Worm (Caenorhabditis elegans): Measurements from ENCODE around the gene F37A8.2.

The F37A8.2 gene

DNA sequence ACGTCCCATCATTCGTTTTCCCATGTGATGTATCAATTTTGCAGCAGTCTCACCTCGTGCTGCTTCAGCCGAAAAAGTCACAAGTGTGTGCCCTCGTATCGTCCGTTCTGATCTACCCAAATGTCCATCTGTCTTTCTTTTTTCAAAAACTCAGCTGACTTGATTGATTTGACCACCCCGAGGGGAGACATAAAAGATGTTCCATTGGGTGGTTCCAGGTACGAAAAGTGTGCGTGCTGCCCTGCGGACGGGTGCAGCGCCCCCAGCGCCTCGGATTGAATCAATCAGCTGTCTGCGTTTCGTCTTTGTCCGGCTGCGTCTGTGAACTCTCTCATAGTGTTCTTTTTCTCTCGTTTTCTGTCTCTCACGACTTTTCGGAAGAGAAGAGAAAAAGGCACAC is 21.9 kb upstream of the F37A8.2 start (continued):
- no peak for TF ChIP-seq B0336.3 (GFP tag; IDR thresholded peaks at IDR 0.05)
- TF ChIP-seq attf-5 (GFP tag; optimal IDR thresholded peaks at IDR 0.05) = peak; percentile 79
- TF ChIP-seq Y53G8AR.9 (GFP tag; conservative IDR thresholded peaks at IDR 0.05) = 0 out of 2 replicates have a peak, but pooled peaks have one; percentile 22
- TF ChIP-seq pbrm-1 (GFP tag; IDR thresholded peaks at IDR 0.05) = peak; percentile 35; the same call in 1 of the 2 replicates
- TF ChIP-seq Y95B8A.8 (GFP tag; IDR thresholded peaks at IDR 0.05) = peak; percentile 69; the same call in 1 of the 2 replicates
- no peak for TF ChIP-seq akir-1 (GFP tag; optimal IDR thresholded peaks at IDR 0.05)
- 0 out of 2 replicates have a peak, but pooled peaks have one; percentile 42 for TF ChIP-seq Y79H2A.3 (GFP tag; conservative IDR thresholded peaks at IDR 0.05)
- TF ChIP-seq F37B4.10 (GFP tag; IDR thresholded peaks at IDR 0.05) = no peak
- no peak for TF ChIP-seq repo-1 (tag; optimal IDR thresholded peaks at IDR 0.05)
- 0 out of 2 replicates have a peak, but pooled peaks have one; percentile 29 for TF ChIP-seq attf-3 (GFP tag; conservative IDR thresholded peaks at IDR 0.05)
- peak; percentile 61 for TF ChIP-seq nhr-80 (tag; optimal IDR thresholded peaks at IDR 0.05)

DNA sequence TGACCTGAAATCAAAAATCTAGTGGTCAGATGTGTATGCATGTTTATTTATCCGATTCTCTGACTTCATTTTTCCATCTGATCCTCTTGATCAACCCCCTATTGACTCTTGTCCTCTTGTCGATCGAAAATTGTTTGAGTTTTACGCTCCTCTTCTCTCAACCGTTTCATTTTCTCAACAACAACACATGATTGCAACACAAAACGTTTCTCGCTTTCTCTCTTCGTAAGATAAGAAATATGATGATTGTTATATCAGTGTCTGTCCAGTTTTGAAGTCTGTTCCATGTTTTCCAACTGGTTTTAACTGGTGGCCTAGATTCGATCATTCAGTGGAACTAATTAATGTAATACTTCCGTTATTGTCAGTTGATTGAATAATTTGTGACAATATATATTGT is 20.7 kb upstream of the F37A8.2 start:
- TF ChIP-seq lag-1 (GFP tag; IDR thresholded peaks at IDR 0.05) (no peak), rcor-1 (GFP tag; IDR thresholded peaks at IDR 0.05) (no peak), ceh-91 (GFP tag; IDR thresholded peaks at IDR 0.05) (no peak), ccch-3 (GFP tag; optimal IDR thresholded peaks at IDR 0.05) (no peak), rec-8 (tag; optimal IDR thresholded peaks at IDR 0.05) (no peak), nhr-80 (tag; optimal IDR thresholded peaks at IDR 0.05) (peak; percentile 52), attf-6 (GFP tag; IDR thresholded peaks at IDR 0.05) (no peak), sptf-2 (GFP tag; optimal IDR thresholded peaks at IDR 0.05) (no peak)

ce11 chrIII:3935808-3936207 is 4.5 kb upstream of the F37A8.2 start, which contains the start of gene npl-10:
Gene npl-10, minus strand, starts transcription at chrIII:3935908.
- no peak for TF ChIP-seq unc-62 (GFP tag; optimal IDR thresholded peaks at IDR 0.05)

ce11 chrIII:3928136-3928535 is 3.2 kb downstream of the F37A8.2 start, which contains the start of gene F37A8.1:
Gene F37A8.1, plus strand, starts transcription at chrIII:3928436.
- no peak for TF ChIP-seq K11D2.4 (GFP tag; IDR thresholded peaks at IDR 0.05)
- TF ChIP-seq sea-2 (GFP tag; IDR thresholded peaks at IDR 0.05) = no peak
- TF ChIP-seq nhr-179 (tag; optimal IDR thresholded peaks at IDR 0.05) = no peak
- no peak for TF ChIP-seq zfh-2 (GFP tag; conservative IDR thresholded peaks at IDR 0.05)
- TF ChIP-seq ceh-27 (GFP tag; optimal IDR thresholded peaks at IDR 0.05) = no peak
- TF ChIP-seq egl-44 (GFP tag; IDR thresholded peaks at IDR 0.05) = no peak
- TF ChIP-seq mel-28 (tag; optimal IDR thresholded peaks at IDR 0.05; ENCODE audit: borderline replicate concordance) = no peak

DNA sequence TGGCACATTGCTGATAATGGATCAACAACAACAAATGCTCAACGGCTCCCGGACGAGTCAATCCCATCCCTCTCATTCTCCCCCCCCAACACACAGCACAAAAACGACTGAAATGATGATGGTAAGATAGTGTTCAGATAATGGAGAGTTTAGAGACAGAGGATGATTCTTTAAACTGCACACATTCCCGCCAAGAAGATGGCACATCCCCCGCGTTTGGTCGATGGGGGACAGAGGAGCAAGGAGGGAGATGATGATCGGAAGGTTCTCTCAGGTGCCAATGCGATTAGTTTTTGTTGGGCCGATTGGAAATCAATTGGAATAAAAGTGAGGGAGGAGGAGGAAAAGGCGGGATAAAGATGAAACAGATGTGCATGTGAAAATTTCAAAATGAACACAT is 3.9 kb downstream of the F37A8.2 start:
- no peak for TF ChIP-seq ceh-100 (GFP tag; IDR thresholded peaks at IDR 0.05)

DNA sequence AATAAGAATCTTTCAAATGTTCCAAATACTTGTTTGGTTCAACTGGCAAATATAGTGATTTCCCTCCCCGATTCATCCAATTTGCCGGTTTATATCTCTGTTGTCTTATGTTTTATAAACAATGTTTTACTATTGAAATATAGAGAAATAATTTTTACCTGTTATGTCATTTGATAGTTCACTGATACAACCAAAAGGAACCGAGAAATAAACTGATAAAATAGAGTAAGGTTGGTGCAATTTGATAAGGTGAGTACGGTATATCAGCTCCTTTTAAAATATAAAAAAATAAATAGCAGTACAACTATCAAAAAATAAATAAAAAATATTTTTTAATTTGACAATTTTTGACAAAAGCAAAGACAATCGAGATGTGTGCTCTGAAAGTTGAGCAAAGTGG is 4.5 kb downstream of the F37A8.2 start:
- TF ChIP-seq rpc-1 (optimal IDR thresholded peaks at IDR 0.05) (no peak), rpc-1 (tag; optimal IDR thresholded peaks at IDR 0.05) (no peak), mcd-1 (GFP tag; IDR thresholded peaks at IDR 0.05) (no peak), lsy-27 (tag; optimal IDR thresholded peaks at IDR 0.05; ENCODE audit: borderline replicate concordance, insufficient read depth) (no peak), pha-4 (tag; optimal IDR thresholded peaks at IDR 0.05) (no peak), aptf-2 (GFP tag; conservative IDR thresholded peaks at IDR 0.05) (no peak), B0035.1 (tag; optimal IDR thresholded peaks at IDR 0.05) (no peak), ets-4 (GFP tag; optimal IDR thresholded peaks at IDR 0.05) (no peak), F10E7.11 (tag; optimal IDR thresholded peaks at IDR 0.05) (no peak), D2030.7 (GFP tag; IDR thresholded peaks at IDR 0.05) (no peak), nfya-2 (GFP tag; IDR thresholded peaks at IDR 0.05) (no peak), nfyb-1 (GFP tag; IDR thresholded peaks at IDR 0.05) (no peak), mel-28 (tag; optimal IDR thresholded peaks at IDR 0.05; ENCODE audit: borderline replicate concordance) (no peak), madf-10 (tag; optimal IDR thresholded peaks at IDR 0.05) (no peak), fkh-3 (tag; optimal IDR thresholded peaks at IDR 0.05) (no peak), repo-1 (tag; optimal IDR thresholded peaks at IDR 0.05) (no peak), madf-3 (GFP tag; IDR thresholded peaks at IDR 0.05) (no peak), ceh-91 (GFP tag; IDR thresholded peaks at IDR 0.05) (no peak)

Measured in whole organism, young adult.